Fruit fly (Drosophila melanogaster) whole organism, embryonic: ENCODE data around the gene Ptpmeg2.

Source experiments
- Atf6 ChIP-seq: fragments of 200-800 bp; sonication (Bioruptor generic); IDR thresholded peaks from 2 replicates; pipeline ENCODE4 v1.3.6; 2022; ENCODE audit warnings: missing biosample characterization, missing genetic modification characterization
- Bdp1 ChIP-seq: fragments of 200-800 bp; sonication (Bioruptor generic); optimal IDR thresholded peaks from 3 replicates; lab custom pipeline; 2016; ENCODE audit warnings: missing biosample characterization, missing genetic modification characterization
- Bgb ChIP-seq: fragments of 200-800 bp; sonication (Bioruptor generic); IDR thresholded peaks from 2 replicates; pipeline ENCODE4 v1.3.6; 2022; ENCODE audit warnings: missing biosample characterization, missing genetic modification characterization; ENCODE audit not compliant: partially characterized antibody
- Blimp-1 ChIP-seq: fragments of 200-800 bp; sonication (Bioruptor generic); optimal IDR thresholded peaks from 3 replicates; lab custom pipeline; 2018; ENCODE audit warnings: missing biosample characterization, missing genetic modification characterization, mild to moderate bottlenecking, moderate library complexity, missing genetic modification reagents
- CG10274 ChIP-seq: fragments of 200-800 bp; sonication (Bioruptor generic); optimal IDR thresholded peaks from 3 replicates; lab custom pipeline; 2017; ENCODE audit warnings: missing biosample characterization, mild to moderate bottlenecking, missing genetic modification characterization
- CG10654 ChIP-seq: fragments of 200-800 bp; sonication (Bioruptor generic); optimal IDR thresholded peaks from 2 replicates; lab custom pipeline; 2016; ENCODE audit warnings: missing biosample characterization, missing genetic modification characterization
- CG12391 ChIP-seq: fragments of 200-800 bp; sonication (Bioruptor generic); optimal IDR thresholded peaks from 3 replicates; lab custom pipeline; 2018; ENCODE audit warnings: missing biosample characterization, mild to moderate bottlenecking, missing genetic modification characterization, moderate library complexity
- CG12659 ChIP-seq: fragments of 200-800 bp; sonication (Bioruptor generic); optimal IDR thresholded peaks from 3 replicates; lab custom pipeline; 2017; ENCODE audit warnings: mild to moderate bottlenecking, missing biosample characterization, missing genetic modification reagents, missing genetic modification characterization
- CG13287 ChIP-seq: fragments of 200-800 bp; sonication (Bioruptor generic); IDR thresholded peaks from 2 replicates; pipeline ENCODE4 v1.3.6; 2022; ENCODE audit warnings: missing biosample characterization, missing genetic modification characterization; ENCODE audit not compliant: partially characterized antibody
- CG1603 ChIP-seq: fragments of 200-800 bp; sonication (Bioruptor generic); optimal IDR thresholded peaks from 2 replicates; lab custom pipeline; 2019; ENCODE audit warnings: missing biosample characterization, mild to moderate bottlenecking, missing genetic modification characterization, moderate library complexity
- CG17186 ChIP-seq: fragments of 200-800 bp; sonication (Bioruptor generic); optimal IDR thresholded peaks from 3 replicates; lab custom pipeline; 2017; ENCODE audit warnings: missing biosample characterization, missing genetic modification reagents, missing genetic modification characterization
- CG17328 ChIP-seq: fragments of 200-800 bp; sonication (Bioruptor generic); IDR thresholded peaks from 2 replicates; pipeline ENCODE4 v1.3.6; 2022; ENCODE audit warnings: missing biosample characterization, missing genetic modification characterization
- CG2199 ChIP-seq: fragments of 200-800 bp; sonication (Bioruptor generic); IDR thresholded peaks from 3 replicates; pipeline ENCODE4 v1.3.6; 2022; ENCODE audit warnings: missing biosample characterization, missing genetic modification characterization
- CG6791 ChIP-seq: fragments of 200-800 bp; sonication (Bioruptor generic); IDR thresholded peaks from 3 replicates; pipeline ENCODE4 v1.3.6; 2022; ENCODE audit warnings: missing biosample characterization, missing genetic modification characterization; ENCODE audit not compliant: partially characterized antibody
- CG7786 ChIP-seq: fragments of 200-800 bp; sonication (Bioruptor generic); optimal IDR thresholded peaks from 2 replicates; lab custom pipeline; 2016; ENCODE audit warnings: missing biosample characterization, missing genetic modification characterization
- CG8765 ChIP-seq: fragments of 200-800 bp; sonication (Bioruptor generic); IDR thresholded peaks from 2 replicates; pipeline ENCODE4 v1.3.6; 2022; ENCODE audit warnings: missing biosample characterization, missing genetic modification characterization
- CG8944 ChIP-seq: fragments of 200-800 bp; sonication (Bioruptor generic); optimal IDR thresholded peaks from 3 replicates; lab custom pipeline; 2016; ENCODE audit warnings: missing biosample characterization, missing genetic modification characterization
- Chrac-16 ChIP-seq: fragments of 200-800 bp; sonication (Bioruptor generic); optimal IDR thresholded peaks from 3 replicates; lab custom pipeline; 2016; ENCODE audit warnings: missing biosample characterization, missing genetic modification characterization
- Dek ChIP-seq: fragments of 200-800 bp; sonication (Bioruptor generic); optimal IDR thresholded peaks from 3 replicates; lab custom pipeline; 2019; ENCODE audit warnings: missing biosample characterization, mild to moderate bottlenecking, missing genetic modification characterization, moderate library complexity
- Dll ChIP-seq: fragments of 200-800 bp; sonication (Bioruptor generic); IDR thresholded peaks from 4 replicates; pipeline ENCODE4 v1.3.6; 2022; ENCODE audit warnings: missing biosample characterization, missing genetic modification characterization; ENCODE audit not compliant: partially characterized antibody
- Hr3 ChIP-seq: fragments of 200-800 bp; sonication (Bioruptor generic); optimal IDR thresholded peaks from 3 replicates; lab custom pipeline; 2016; ENCODE audit warnings: missing biosample characterization, missing genetic modification characterization
- MBD-R2 ChIP-seq: fragments of 200-800 bp; sonication (Bioruptor generic); IDR thresholded peaks from 2 replicates; pipeline ENCODE4 v1.3.6; 2022; ENCODE audit warnings: missing biosample characterization, missing genetic modification characterization
- Myb ChIP-seq: fragments of 200-800 bp; sonication (Bioruptor generic); optimal IDR thresholded peaks from 2 replicates; lab custom pipeline; 2016; ENCODE audit warnings: missing biosample characterization, missing genetic modification characterization
- PHDP ChIP-seq: fragments of 200-800 bp; sonication (Bioruptor generic); optimal IDR thresholded peaks from 3 replicates; lab custom pipeline; 2018; ENCODE audit warnings: missing biosample characterization, mild to moderate bottlenecking, missing genetic modification characterization, moderate library complexity
- Sry-β ChIP-seq: fragments of 200-800 bp; sonication (Bioruptor generic); optimal IDR thresholded peaks from 2 replicates; lab custom pipeline; 2018; ENCODE audit warnings: missing biosample characterization, mild to moderate bottlenecking, missing genetic modification characterization, moderate library complexity
- Xrp1 ChIP-seq: fragments of 200-800 bp; sonication (Bioruptor generic); IDR thresholded peaks from 2 replicates; pipeline ENCODE4 v1.3.6; 2022; ENCODE audit warnings: missing biosample characterization, missing genetic modification characterization
- abd-A ChIP-seq: fragments of 200-800 bp; sonication (Bioruptor generic); optimal IDR thresholded peaks from 3 replicates; lab custom pipeline; 2019; ENCODE audit warnings: missing biosample characterization, mild to moderate bottlenecking, missing genetic modification characterization, moderate library complexity
- ap ChIP-seq: fragments of 200-800 bp; sonication (Bioruptor generic); IDR thresholded peaks from 2 replicates; pipeline ENCODE4 v1.3.6; 2022; ENCODE audit warnings: missing biosample characterization, missing genetic modification characterization
- ato ChIP-seq: fragments of 200-800 bp; sonication (Bioruptor generic); IDR thresholded peaks from 2 replicates; pipeline ENCODE4 v1.3.6; 2022; ENCODE audit warnings: missing biosample characterization, missing genetic modification characterization; ENCODE audit not compliant: partially characterized antibody
- bab2 ChIP-seq: fragments of 200-800 bp; sonication (Bioruptor generic); optimal IDR thresholded peaks from 2 replicates; lab custom pipeline; 2016; ENCODE audit warnings: missing biosample characterization, missing genetic modification characterization
- bcd ChIP-seq: fragments of 200-800 bp; sonication (Bioruptor generic); optimal IDR thresholded peaks from 2 replicates; lab custom pipeline; 2017; ENCODE audit warnings: missing biosample characterization, mild to moderate bottlenecking, missing genetic modification characterization
- cad ChIP-seq: fragments of >200 bp; optimal IDR thresholded peaks from 2 replicates; lab custom pipeline; 2017; ENCODE audit warnings: missing biosample characterization, missing genetic modification characterization
- fu2 ChIP-seq: fragments of 200-800 bp; sonication (Bioruptor generic); optimal IDR thresholded peaks from 2 replicates; lab custom pipeline; 2016; ENCODE audit warnings: missing biosample characterization, missing genetic modification characterization
- gcm ChIP-seq: fragments of 200-800 bp; sonication (Bioruptor generic); optimal IDR thresholded peaks from 2 replicates; lab custom pipeline; 2019; ENCODE audit warnings: missing biosample characterization, mild to moderate bottlenecking, missing genetic modification characterization, moderate library complexity
- hbn ChIP-seq: fragments of 200-800 bp; sonication (Bioruptor generic); IDR thresholded peaks from 2 replicates; pipeline ENCODE4 v1.3.6; 2022; ENCODE audit warnings: missing biosample characterization, missing genetic modification characterization; ENCODE audit not compliant: partially characterized antibody
- ken ChIP-seq: fragments of 200-800 bp; sonication (Bioruptor generic); IDR thresholded peaks from 3 replicates; pipeline ENCODE4 v1.3.6; 2022; ENCODE audit warnings: missing biosample characterization, missing genetic modification characterization
- kni ChIP-seq: fragments of 200-800 bp; sonication (Bioruptor generic); optimal IDR thresholded peaks from 3 replicates; lab custom pipeline; 2017; ENCODE audit warnings: mild to moderate bottlenecking, missing biosample characterization, missing genetic modification reagents, missing genetic modification characterization
- knrl ChIP-seq: fragments of 200-800 bp; sonication (Bioruptor generic); IDR thresholded peaks from 3 replicates; pipeline ENCODE4 v1.3.6; 2022; ENCODE audit warnings: missing biosample characterization, missing genetic modification characterization; ENCODE audit not compliant: partially characterized antibody
- mld ChIP-seq: fragments of 200-800 bp; sonication (Bioruptor generic); IDR thresholded peaks from 3 replicates; pipeline ENCODE4 v1.3.6; 2022; ENCODE audit warnings: missing biosample characterization, missing genetic modification characterization; ENCODE audit not compliant: partially characterized antibody
- odd ChIP-seq: fragments of 200-800 bp; sonication (Bioruptor generic); optimal IDR thresholded peaks from 2 replicates; lab custom pipeline; 2017; ENCODE audit warnings: missing biosample characterization, mild to moderate bottlenecking, missing genetic modification characterization
- otp ChIP-seq: fragments of 200-800 bp; sonication (Bioruptor generic); IDR thresholded peaks from 3 replicates; pipeline ENCODE4, ENCODE4 v1.3.6; 2022; ENCODE audit warnings: missing biosample characterization, missing genetic modification characterization
- pfk ChIP-seq: fragments of 200-800 bp; sonication (Bioruptor generic); optimal IDR thresholded peaks from 2 replicates; lab custom pipeline; 2018; ENCODE audit warnings: missing biosample characterization, mild to moderate bottlenecking, missing genetic modification characterization, moderate library complexity
- phol ChIP-seq: fragments of 200-800 bp; sonication (Bioruptor generic); optimal IDR thresholded peaks from 3 replicates; lab custom pipeline; 2018; ENCODE audit warnings: missing biosample characterization, mild to moderate bottlenecking, missing genetic modification characterization, moderate library complexity
- sd ChIP-seq: fragments of 200-800 bp; sonication (Bioruptor generic); optimal IDR thresholded peaks from 3 replicates; lab custom pipeline; 2018; ENCODE audit warnings: missing biosample characterization, mild to moderate bottlenecking, missing genetic modification characterization, moderate library complexity
- sisA ChIP-seq: fragments of 200-800 bp; sonication (Bioruptor generic); IDR thresholded peaks from 2 replicates; pipeline ENCODE4 v1.3.6; 2022; ENCODE audit warnings: missing biosample characterization, missing genetic modification characterization
- zen ChIP-seq: fragments of 200-800 bp; sonication (Bioruptor generic); optimal IDR thresholded peaks from 3 replicates; lab custom pipeline; 2018; ENCODE audit warnings: missing biosample characterization, mild to moderate bottlenecking, missing genetic modification characterization, moderate library complexity

The Ptpmeg2 gene

dm6 chrX:9600818-9601732 is 57.9 kb downstream of the Ptpmeg2 start, which contains the start of gene Gga (continued):
- no peak for TF ChIP-seq bab2
- TF ChIP-seq cad (GFP tag; lab: Kevin White, UChicago), result no peak
- no peak for TF ChIP-seq CG8765 (GFP tag; lab: Robert Waterston, UW)
- TF ChIP-seq odd (GFP tag; lab: Kevin White, UChicago), result no peak
- no peak for TF ChIP-seq CG10654
- TF ChIP-seq fu2 (GFP tag; lab: Kevin White, UChicago), result no peak
- TF ChIP-seq CG17328 (GFP tag; lab: Robert Waterston, UW), result no peak
- TF ChIP-seq Bgb, result peak; percentile 93
- peak; percentile 19 for TF ChIP-seq sd (tag; lab: Kevin White, UChicago)
- no peak for TF ChIP-seq sisA (GFP tag; lab: Robert Waterston, UW)
- peak; percentile 50 for TF ChIP-seq CG12659 (GFP tag; lab: Kevin White, UChicago)
- no peak for TF ChIP-seq kni (GFP tag; lab: Kevin White, UChicago)
- peak; percentile 87 for TF ChIP-seq Dll (GFP tag; lab: Robert Waterston, UW)
- no peak for TF ChIP-seq Bdp1 (GFP tag; lab: Kevin White, UChicago)
- TF ChIP-seq otp (GFP tag; lab: Robert Waterston, UW), result no peak
- TF ChIP-seq Hr3 (GFP tag; lab: Kevin White, UChicago), result no peak
- peak; percentile 90 for TF ChIP-seq abd-A (tag; lab: Kevin White, UChicago)
- no peak for TF ChIP-seq CG8944 (GFP tag; lab: Kevin White, UChicago)
- TF ChIP-seq ato (GFP tag; lab: Robert Waterston, UW), result peak; percentile 83
- TF ChIP-seq Xrp1, result no peak
- peak; percentile 98 for TF ChIP-seq Myb (GFP tag; lab: Kevin White, UChicago)
- TF ChIP-seq bcd, result no peak
- no peak for TF ChIP-seq Blimp-1 (GFP tag; lab: Kevin White, UChicago)
- TF ChIP-seq knrl, result peak; percentile 84
- no peak for TF ChIP-seq Chrac-16 (GFP tag; lab: Kevin White, UChicago)
- no peak for TF ChIP-seq PHDP (tag; lab: Kevin White, UChicago)
- TF ChIP-seq CG7786 (GFP tag; lab: Kevin White, UChicago), result no peak
- TF ChIP-seq CG13287 (GFP tag; lab: Robert Waterston, UW), result peak; percentile 91
- TF ChIP-seq mld (GFP tag; lab: Robert Waterston, UW), result peak; percentile 77; the same call in 2 of the 3 replicates
- TF ChIP-seq phol (tag; lab: Kevin White, UChicago), result peak; percentile 65
- no peak for TF ChIP-seq zen (tag; lab: Kevin White, UChicago)
- TF ChIP-seq CG1603 (tag; lab: Kevin White, UChicago), result peak; percentile 77
- TF ChIP-seq MBD-R2 (GFP tag; lab: Robert Waterston, UW), result peak; percentile 56
- peak; percentile 87 for TF ChIP-seq hbn (GFP tag; lab: Robert Waterston, UW)
- TF ChIP-seq CG6791 (GFP tag; lab: Robert Waterston, UW), result peak; percentile 93

dm6 chrX:9600083-9600817 is 58.7 kb downstream of the Ptpmeg2 start:
- TF ChIP-seq CG2199 (GFP tag; lab: Robert Waterston, UW) (no peak), gcm (GFP tag; lab: Kevin White, UChicago) (peak; percentile 56), CG10274 (GFP tag; lab: Kevin White, UChicago) (peak; percentile 53), CG17186 (GFP tag; lab: Kevin White, UChicago) (no peak), pfk (GFP tag; lab: Kevin White, UChicago) (no peak), Sry-β (GFP tag; lab: Kevin White, UChicago) (no peak), ken (GFP tag; lab: Robert Waterston, UW) (peak; percentile 56; the same call in 1 of the 3 replicates), CG6791 (GFP tag; lab: Robert Waterston, UW) (no peak), CG12391 (tag; lab: Kevin White, UChicago) (peak; percentile 76), Dek (tag; lab: Kevin White, UChicago) (peak; percentile 65), Bgb (no peak), Atf6 (GFP tag; lab: Robert Waterston, UW) (peak; percentile 78), ap (peak; percentile 37; the same call in 1 of the 2 replicates)
